Worm (Caenorhabditis elegans) whole organism, L2 larva: ENCODE results near the gene ncx-3.

Experiments used
- dmd-4 ChIP-seq: sonication (generic microtip); optimal IDR thresholded peaks from 2 replicates; lab custom pipeline; 2017; ENCODE audit warnings: missing biosample characterization, missing genetic modification characterization
- fos-1 ChIP-seq: fragments of 150-350 bp; optimal IDR thresholded peaks from 2 replicates; lab custom pipeline; 2014; ENCODE audit warnings: missing biosample characterization, missing genetic modification characterization
- lin-13 ChIP-seq: fragments of 150-350 bp; optimal IDR thresholded peaks from 2 replicates; lab custom pipeline; 2014; ENCODE audit warnings: missing biosample characterization, missing genetic modification reagents, missing genetic modification characterization
- lsy-2 ChIP-seq, 2 experiments: fragments of 150-350 bp in 1 of 2; sonication (generic microtip) in 1 of 2; optimal IDR thresholded peaks; 2 replicates each; lab custom pipeline; 2014 to 2017; ENCODE audit warnings: missing biosample characterization in 2 of 2, missing genetic modification characterization in 2 of 2
- mdl-1 ChIP-seq, 2 experiments: fragments of 150-350 bp in 1 of 2; sonication (generic microtip) in 1 of 2; optimal IDR thresholded peaks; 2 replicates each; lab custom pipeline; 2017; ENCODE audit warnings: missing biosample characterization in 2 of 2, missing genetic modification characterization in 2 of 2
- nhr-11 ChIP-seq: fragments of 150-350 bp; optimal IDR thresholded peaks from 2 replicates; lab custom pipeline; 2014; ENCODE audit warnings: missing biosample characterization, missing genetic modification characterization
- nhr-129 ChIP-seq: fragments of 150-350 bp; optimal IDR thresholded peaks from 2 replicates; lab custom pipeline; 2014; ENCODE audit warnings: missing biosample characterization, missing genetic modification characterization
- nhr-77 ChIP-seq: fragments of 150-350 bp; optimal IDR thresholded peaks from 2 replicates; lab custom pipeline; 2014; ENCODE audit warnings: missing biosample characterization, missing genetic modification characterization
- skn-1 ChIP-seq: sonication (generic microtip); optimal IDR thresholded peaks from 2 replicates; lab custom pipeline; 2017; ENCODE audit warnings: missing biosample characterization, missing genetic modification characterization
- snpc-4 ChIP-seq: fragments of 150-350 bp; optimal IDR thresholded peaks from 2 replicates; lab custom pipeline; 2014; ENCODE audit warnings: missing biosample characterization, missing genetic modification characterization
- ztf-11 ChIP-seq: sonication (generic microtip); optimal IDR thresholded peaks from 2 replicates; lab custom pipeline; 2017; ENCODE audit warnings: missing biosample characterization, missing genetic modification characterization

- TF ChIP-seq dmd-4 (tag; lab: Kevin White, UChicago), result no peak
- no peak for TF ChIP-seq lsy-2 (tag; optimal IDR thresholded peaks at IDR 0.05; lab: Kevin White, UChicago)
- no peak for TF ChIP-seq fos-1 (tag; lab: Kevin White, UChicago)
- TF ChIP-seq lin-13 (GFP tag; lab: Kevin White, UChicago), result no peak
- TF ChIP-seq mdl-1 (tag; optimal IDR thresholded peaks at IDR 0.05; lab: Kevin White, UChicago), result no peak
- TF ChIP-seq nhr-11, result no peak
- no peak for TF ChIP-seq skn-1
- no peak for TF ChIP-seq ztf-11 (tag; lab: Kevin White, UChicago)
- TF ChIP-seq snpc-4, result no peak
- TF ChIP-seq nhr-129, result no peak
- TF ChIP-seq nhr-77 (tag; lab: Kevin White, UChicago), result no peak
These were observed 44.9 kb downstream of the ncx-3 start, which contains the start of gene ugt-54 for ce11 chrIV:10761344-10761743.
